Fruit fly (Drosophila melanogaster) S2 (cell line): ENCODE measurements around the gene Cpsf6.

ENCODE experiments used
- CG8478 ChIP-seq: fragments of >200 bp; optimal IDR thresholded peaks from 2 replicates; lab custom pipeline; 2018
- CTCF ChIP-seq, 2 experiments: fragments of >200 bp; optimal IDR thresholded peaks; 2 replicates each; lab custom pipeline; 2018

DNA sequence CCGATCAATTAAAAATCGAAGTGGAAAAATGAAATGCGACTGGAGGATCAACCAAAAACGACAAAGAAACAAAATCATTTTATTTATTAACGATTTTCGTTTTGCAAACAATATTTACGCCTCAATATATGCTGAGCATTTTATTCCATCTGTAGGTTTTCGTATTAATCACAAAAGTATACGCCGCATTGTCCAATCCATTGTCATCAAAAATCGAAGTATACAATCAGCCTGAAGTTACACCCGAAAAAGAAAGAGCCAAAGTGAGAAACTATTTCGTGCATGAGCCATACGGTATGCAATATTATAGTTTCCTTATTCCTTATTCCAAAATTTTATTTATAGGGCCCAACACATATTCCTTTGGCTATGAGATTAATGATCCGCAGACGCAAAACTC lies 13.7 kb upstream of the Cpsf6 start:
- TF ChIP-seq CG8478 (lab: Kevin White, UChicago) (no peak), CTCF (optimal IDR thresholded peaks at IDR 0.05; lab: Kevin White, UChicago) (no peak)
